Worm (Caenorhabditis elegans) whole organism, young adult: Measurements from ENCODE around the gene sbsp-1.
A peak's percentile ranks its signal among the peaks of the same experiment; 100 is the strongest.

Experiments
- aptf-3 ChIP-seq: fragments of 200-800 bp; sonication (Bioruptor generic); IDR thresholded peaks from 2 replicates; pipeline ENCODE4 v1.3.6; 2022; ENCODE audit warnings: missing genetic modification characterization, missing compliant biosample characterization
- ceh-100 ChIP-seq: fragments of 200-800 bp; sonication (Bioruptor generic); IDR thresholded peaks from 2 replicates; pipeline ENCODE4 v1.3.6; 2022; ENCODE audit warnings: missing genetic modification reagents, missing genetic modification characterization, missing compliant biosample characterization
- dpff-1 ChIP-seq: sonication (generic microtip); optimal IDR thresholded peaks from 2 replicates; lab custom pipeline; 2017; ENCODE audit warnings: mild to moderate bottlenecking, missing genetic modification characterization, missing compliant biosample characterization
- hlh-12 ChIP-seq: sonication (generic microtip); optimal IDR thresholded peaks from 2 replicates; lab custom pipeline; 2016; ENCODE audit warnings: missing genetic modification characterization, missing compliant biosample characterization
- unc-130 ChIP-seq: sonication (generic microtip); optimal IDR thresholded peaks from 2 replicates; lab custom pipeline; 2016; ENCODE audit warnings: missing genetic modification reagents, missing genetic modification characterization, missing compliant biosample characterization
- zfh-2 ChIP-seq: fragments of 200-800 bp; sonication (Bioruptor generic); conservative IDR thresholded peaks from 2 replicates; pipeline ENCODE4 v1.3.6; 2022; ENCODE audit warnings: missing genetic modification reagents, missing genetic modification characterization, missing compliant biosample characterization

DNA sequence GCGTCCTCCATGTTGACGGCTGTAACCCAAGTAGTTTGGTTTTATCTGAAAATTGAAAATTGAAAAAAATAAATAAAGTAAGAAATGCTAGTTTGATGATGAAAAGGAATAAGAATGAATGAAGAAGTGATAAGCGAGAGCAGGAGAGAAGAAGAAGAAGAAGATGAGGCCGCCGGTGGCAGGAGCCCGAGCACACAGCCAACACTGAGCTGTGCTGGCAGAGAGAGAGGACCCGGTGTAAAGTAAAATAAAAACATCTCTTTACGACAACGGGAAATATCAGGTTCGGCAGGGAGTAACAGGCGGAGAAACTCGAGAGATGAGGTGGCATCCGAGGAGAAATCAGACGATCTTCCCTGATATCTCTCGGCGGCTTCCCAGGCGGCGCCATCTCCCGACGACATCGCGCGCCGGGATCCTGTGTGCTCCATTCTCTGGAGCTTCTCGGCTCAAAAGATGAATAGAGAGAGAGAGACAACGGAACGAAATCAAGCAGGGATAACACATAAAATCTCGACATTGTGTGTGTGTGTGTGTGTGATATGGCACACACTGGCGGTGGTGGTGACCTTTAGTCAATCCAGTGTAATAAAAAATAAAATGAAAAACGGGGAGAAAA, 15.8 kb upstream of the sbsp-1 start, which contains the start of gene sca-1:
- no peak for TF ChIP-seq unc-130 (GFP tag; lab: Kevin White, UChicago)
- TF ChIP-seq hlh-12 (tag; lab: Kevin White, UChicago): no peak
- TF ChIP-seq zfh-2 (GFP tag; lab: Robert Waterston, UW): peak; percentile 87
- TF ChIP-seq dpff-1 (tag; lab: Kevin White, UChicago): no peak
- no peak for TF ChIP-seq aptf-3 (GFP tag; lab: Robert Waterston, UW)
- TF ChIP-seq ceh-100 (GFP tag; lab: Robert Waterston, UW): no peak
